Fruit fly (Drosophila melanogaster) whole organism, wandering third instar larva: ENCODE data around the gene CG6126.

Experiments used
- Dfd ChIP-seq: fragments of >200 bp; optimal IDR thresholded peaks from 2 replicates; lab custom pipeline; 2017; ENCODE audit warnings: missing biosample characterization, missing genetic modification characterization
- Dif ChIP-seq: fragments of 200-275, 200-300 bp; sonication (Bioruptor generic); optimal IDR thresholded peaks from 2 replicates; lab custom pipeline; 2018; ENCODE audit warnings: missing biosample characterization, missing genetic modification characterization; ENCODE audit not compliant: partially characterized antibody
- foxo ChIP-seq, 2 experiments: fragments of 200-800 bp; sonication (Bioruptor generic); optimal IDR thresholded peaks; 2 replicates in 1 of 2; 3 replicates in 1 of 2; lab custom pipeline; 2016 to 2017; ENCODE audit warnings: missing biosample characterization in 2 of 2, missing genetic modification characterization in 2 of 2
- fru ChIP-seq: fragments of 200-800 bp; sonication (Bioruptor generic); optimal IDR thresholded peaks from 3 replicates; lab custom pipeline; 2016; ENCODE audit warnings: missing biosample characterization, mild to moderate bottlenecking, missing genetic modification characterization
- h ChIP-seq: fragments of 200-800 bp; sonication (Bioruptor generic); optimal IDR thresholded peaks from 3 replicates; lab custom pipeline; 2016; ENCODE audit warnings: missing biosample characterization, mild to moderate bottlenecking, missing genetic modification characterization
- lola ChIP-seq: fragments of >200 bp; optimal IDR thresholded peaks from 2 replicates; lab custom pipeline; 2017; ENCODE audit warnings: missing biosample characterization, missing genetic modification characterization
- usp ChIP-seq: fragments of >200 bp; optimal IDR thresholded peaks from 2 replicates; lab custom pipeline; 2017; ENCODE audit warnings: missing biosample characterization, missing genetic modification characterization

- TF ChIP-seq h (GFP tag; lab: Kevin White, UChicago) (no peak), usp (GFP tag; lab: Kevin White, UChicago) (no peak), lola (GFP tag; lab: Kevin White, UChicago) (no peak), Dfd (GFP tag; lab: Kevin White, UChicago) (no peak), fru (no peak), foxo (GFP tag; optimal IDR thresholded peaks at IDR 0.05; lab: Kevin White, UChicago) (no peak), Dif (GFP tag; lab: Kevin White, UChicago) (peak; percentile 51)
Measured at dm6 chr3R:16234298-16234697, 31.4 kb upstream of the CG6126 start.
